Fruit fly (Drosophila melanogaster) whole organism, embryonic: ENCODE results near the gene ova.
A peak's percentile ranks its signal among the peaks of the same experiment; 100 is the strongest.

Experiments
- Adf1 ChIP-seq: fragments of 200-800 bp; sonication (Bioruptor generic); IDR thresholded peaks from 2 replicates; pipeline ENCODE4 v1.3.6; 2022; ENCODE audit warnings: missing biosample characterization, missing genetic modification characterization
- Awh ChIP-seq: fragments of 200-800 bp; sonication (Bioruptor generic); IDR thresholded peaks from 2 replicates; pipeline ENCODE4, ENCODE4 v1.3.6; 2022; ENCODE audit warnings: missing biosample characterization, missing genetic modification characterization
- CG10321 ChIP-seq: fragments of 200-800 bp; sonication (Bioruptor generic); IDR thresholded peaks from 2 replicates; pipeline ENCODE4 v1.3.6; 2022; ENCODE audit warnings: missing biosample characterization, missing genetic modification characterization
- CG12942 ChIP-seq: fragments of 200-800 bp; sonication (Bioruptor generic); optimal IDR thresholded peaks from 3 replicates; lab custom pipeline; 2016; ENCODE audit warnings: missing biosample characterization, missing genetic modification characterization
- CG13624 ChIP-seq: fragments of 200-800 bp; sonication (Bioruptor generic); optimal IDR thresholded peaks from 2 replicates; lab custom pipeline; 2016; ENCODE audit warnings: missing biosample characterization, missing genetic modification characterization
- CG14441 ChIP-seq: fragments of 200-800 bp; sonication (Bioruptor generic); IDR thresholded peaks from 2 replicates; pipeline ENCODE4 v1.3.6; 2022; ENCODE audit warnings: missing biosample characterization, missing genetic modification characterization
- CG14860 ChIP-seq: fragments of 200-800 bp; sonication (Bioruptor generic); IDR thresholded peaks from 3 replicates; pipeline ENCODE4 v1.3.6; 2022; ENCODE audit warnings: missing biosample characterization, missing genetic modification characterization; ENCODE audit not compliant: partially characterized antibody
- CG15479 ChIP-seq: fragments of 200-800 bp; sonication (Bioruptor generic); optimal IDR thresholded peaks from 3 replicates; lab custom pipeline; 2019; ENCODE audit warnings: missing biosample characterization, mild to moderate bottlenecking, missing genetic modification characterization, moderate library complexity
- CG17186 ChIP-seq: fragments of 200-800 bp; sonication (Bioruptor generic); optimal IDR thresholded peaks from 3 replicates; lab custom pipeline; 2017; ENCODE audit warnings: missing biosample characterization, missing genetic modification reagents, missing genetic modification characterization
- CG17359 ChIP-seq: fragments of 200-800 bp; sonication (Bioruptor generic); optimal IDR thresholded peaks from 3 replicates; lab custom pipeline; 2018; ENCODE audit warnings: missing biosample characterization, mild to moderate bottlenecking, missing genetic modification characterization, moderate library complexity
- CG17568 ChIP-seq: fragments of 200-800 bp; sonication (Bioruptor generic); optimal IDR thresholded peaks from 2 replicates; lab custom pipeline; 2018; ENCODE audit warnings: missing biosample characterization, mild to moderate bottlenecking, missing genetic modification characterization, moderate library complexity
- CG32772 ChIP-seq: fragments of 200-800 bp; sonication (Bioruptor generic); IDR thresholded peaks from 2 replicates; pipeline ENCODE4 v1.3.6; 2022; ENCODE audit warnings: missing biosample characterization, missing genetic modification characterization
- CG3281 ChIP-seq: fragments of 200-800 bp; sonication (Bioruptor generic); optimal IDR thresholded peaks from 3 replicates; lab custom pipeline; 2017; ENCODE audit warnings: missing biosample characterization, mild to moderate bottlenecking, missing genetic modification characterization
- CG33213 ChIP-seq: fragments of 200-800 bp; sonication (Bioruptor generic); optimal IDR thresholded peaks from 3 replicates; lab custom pipeline; 2016; ENCODE audit warnings: missing biosample characterization, missing genetic modification characterization
- CG34376 ChIP-seq: fragments of 200-800 bp; sonication (Bioruptor generic); optimal IDR thresholded peaks from 2 replicates; lab custom pipeline; 2018; ENCODE audit warnings: missing biosample characterization, mild to moderate bottlenecking, missing genetic modification characterization
- CG42726 ChIP-seq: fragments of 200-800 bp; sonication (Bioruptor generic); IDR thresholded peaks from 2 replicates; pipeline ENCODE4 v1.3.6; 2022; ENCODE audit warnings: missing biosample characterization, missing genetic modification characterization; ENCODE audit not compliant: partially characterized antibody
- CG4328 ChIP-seq: fragments of 200-800 bp; sonication (Bioruptor generic); optimal IDR thresholded peaks from 3 replicates; lab custom pipeline; 2017; ENCODE audit warnings: missing biosample characterization, missing genetic modification reagents, missing genetic modification characterization
- CG5180 ChIP-seq: fragments of 200-800 bp; sonication (Bioruptor generic); optimal IDR thresholded peaks from 3 replicates; lab custom pipeline; 2017; ENCODE audit warnings: missing biosample characterization, missing genetic modification characterization, mild to moderate bottlenecking, moderate library complexity, missing genetic modification reagents
- CG9817 ChIP-seq: fragments of 200-800 bp; sonication (Bioruptor generic); optimal IDR thresholded peaks from 2 replicates; lab custom pipeline; 2018; ENCODE audit warnings: missing biosample characterization, mild to moderate bottlenecking, missing genetic modification characterization, moderate library complexity
- Dfd ChIP-seq, 2 experiments: fragments of >200 bp; optimal IDR thresholded peaks; 2 replicates each; lab custom pipeline; 2017; ENCODE audit warnings: missing biosample characterization in 2 of 2, missing genetic modification characterization in 2 of 2
- Dip3 ChIP-seq: fragments of 200-800 bp; sonication (Bioruptor generic); optimal IDR thresholded peaks from 3 replicates; lab custom pipeline; 2016; ENCODE audit warnings: missing biosample characterization, missing genetic modification characterization
- Eip74EF ChIP-seq, 2 experiments: fragments of 200-800 bp in 1 of 2; fragments of >200 bp in 1 of 2; sonication (Bioruptor generic) in 1 of 2; optimal IDR thresholded peaks; 2 replicates each; lab custom pipeline; 2017 to 2019; ENCODE audit warnings: missing biosample characterization in 2 of 2, missing genetic modification characterization in 2 of 2, mild to moderate bottlenecking in 1 of 2, moderate library complexity in 1 of 2
- Ets65A ChIP-seq: fragments of 200-800 bp; sonication (Bioruptor generic); peaks from one replicate; lab custom pipeline; 2016; ENCODE audit warnings: missing biosample characterization, missing genetic modification characterization
- HLH54F ChIP-seq: fragments of 200-800 bp; sonication (Bioruptor generic); optimal IDR thresholded peaks from 3 replicates; lab custom pipeline; 2016; ENCODE audit warnings: missing biosample characterization, missing genetic modification characterization
- Hand ChIP-seq: fragments of 200-800 bp; sonication (Bioruptor generic); optimal IDR thresholded peaks from 2 replicates; lab custom pipeline; 2017; ENCODE audit warnings: mild to moderate bottlenecking, missing biosample characterization, missing genetic modification reagents, missing genetic modification characterization
- Hr39 ChIP-seq: fragments of >200 bp; optimal IDR thresholded peaks from 2 replicates; lab custom pipeline; 2017
- Lim3 ChIP-seq: fragments of 200-800 bp; sonication (Bioruptor generic); IDR thresholded peaks from 2 replicates; pipeline ENCODE4 v1.3.6; 2022; ENCODE audit warnings: missing biosample characterization, missing genetic modification characterization
- Max ChIP-seq: fragments of 200-800 bp; sonication (Bioruptor generic); optimal IDR thresholded peaks from 2 replicates; lab custom pipeline; 2016; ENCODE audit warnings: missing biosample characterization, mild to moderate bottlenecking, missing genetic modification characterization
- NC2α ChIP-seq: fragments of 200-800 bp; sonication (Bioruptor generic); optimal IDR thresholded peaks from 2 replicates; lab custom pipeline; 2016; ENCODE audit warnings: missing biosample characterization, missing genetic modification characterization
- NfI ChIP-seq: fragments of 200-800 bp; sonication (Bioruptor generic); optimal IDR thresholded peaks from 3 replicates; lab custom pipeline; 2018; ENCODE audit warnings: missing biosample characterization, mild to moderate bottlenecking, missing genetic modification characterization, moderate library complexity
- Sry-β ChIP-seq: fragments of 200-800 bp; sonication (Bioruptor generic); optimal IDR thresholded peaks from 2 replicates; lab custom pipeline; 2018; ENCODE audit warnings: missing biosample characterization, mild to moderate bottlenecking, missing genetic modification characterization, moderate library complexity
- Xbp1 ChIP-seq: fragments of 200-800 bp; sonication (Bioruptor generic); optimal IDR thresholded peaks from 3 replicates; lab custom pipeline; 2016; ENCODE audit warnings: missing biosample characterization, mild to moderate bottlenecking, missing genetic modification characterization
- croc ChIP-seq: fragments of 200-800 bp; sonication (Bioruptor generic); conservative IDR thresholded peaks from 3 replicates; pipeline ENCODE4 v1.3.6; 2022; ENCODE audit warnings: missing biosample characterization, missing genetic modification characterization
- crp ChIP-seq, 2 experiments: fragments of 200-800 bp; sonication (Bioruptor generic); optimal IDR thresholded peaks; 2 replicates in 1 of 2; 3 replicates in 1 of 2; lab custom pipeline; 2017; ENCODE audit warnings: missing biosample characterization in 2 of 2, missing genetic modification characterization in 2 of 2, mild to moderate bottlenecking in 1 of 2, moderate library complexity in 1 of 2
- cwo ChIP-seq: fragments of 200-800 bp; sonication (Bioruptor generic); optimal IDR thresholded peaks from 3 replicates; lab custom pipeline; 2017; ENCODE audit warnings: missing biosample characterization, missing genetic modification characterization, mild to moderate bottlenecking, moderate library complexity, missing genetic modification reagents
- fd102C ChIP-seq: fragments of 200-800 bp; sonication (Bioruptor generic); optimal IDR thresholded peaks from 2 replicates; lab custom pipeline; 2018; ENCODE audit warnings: missing biosample characterization, mild to moderate bottlenecking, missing genetic modification characterization, moderate library complexity
- fd64A ChIP-seq: fragments of 200-800 bp; sonication (Bioruptor generic); optimal IDR thresholded peaks from 3 replicates; lab custom pipeline; 2018; ENCODE audit warnings: missing biosample characterization, mild to moderate bottlenecking, missing genetic modification characterization
- gcm ChIP-seq: fragments of 200-800 bp; sonication (Bioruptor generic); optimal IDR thresholded peaks from 2 replicates; lab custom pipeline; 2019; ENCODE audit warnings: missing biosample characterization, mild to moderate bottlenecking, missing genetic modification characterization, moderate library complexity
- hth ChIP-seq: fragments of >200 bp; optimal IDR thresholded peaks from 2 replicates; lab custom pipeline; 2017; ENCODE audit warnings: inconsistent platforms
- insv ChIP-seq, 2 experiments: fragments of 200-800 bp; sonication (Bioruptor generic); optimal IDR thresholded peaks; 3 replicates each; lab custom pipeline; 2016 to 2018; ENCODE audit warnings: missing biosample characterization in 2 of 2, missing genetic modification characterization in 2 of 2
- klu ChIP-seq: fragments of 200-800 bp; sonication (Bioruptor generic); IDR thresholded peaks from 2 replicates; pipeline ENCODE4 v1.3.6; 2022; ENCODE audit warnings: missing biosample characterization, missing genetic modification characterization
- maf-S ChIP-seq: fragments of 200-800 bp; sonication (Bioruptor generic); optimal IDR thresholded peaks from 2 replicates; lab custom pipeline; 2016; ENCODE audit warnings: missing biosample characterization, missing genetic modification characterization
- mam ChIP-seq: fragments of 200-800 bp; sonication (Bioruptor generic); optimal IDR thresholded peaks from 3 replicates; lab custom pipeline; 2016; ENCODE audit warnings: missing biosample characterization, missing genetic modification characterization
- nerfin-2 ChIP-seq: fragments of 200-800 bp; sonication (Bioruptor generic); IDR thresholded peaks from 2 replicates; pipeline ENCODE4 v1.3.6; 2022; ENCODE audit warnings: missing biosample characterization, missing genetic modification characterization; ENCODE audit not compliant: partially characterized antibody
- org-1 ChIP-seq: fragments of 200-800 bp; sonication (Bioruptor generic); optimal IDR thresholded peaks from 2 replicates; lab custom pipeline; 2017; ENCODE audit warnings: missing biosample characterization, missing genetic modification characterization
- p53 ChIP-seq: fragments of 200-800 bp; sonication (Bioruptor generic); optimal IDR thresholded peaks from 2 replicates; lab custom pipeline; 2016; ENCODE audit warnings: missing biosample characterization, missing genetic modification characterization
- pb ChIP-seq: fragments of 200-800 bp; sonication (Bioruptor generic); optimal IDR thresholded peaks from 3 replicates; lab custom pipeline; 2016; ENCODE audit warnings: missing biosample characterization, missing genetic modification characterization
- sens ChIP-seq: fragments of 200-800 bp; sonication (Bioruptor generic); peaks from one replicate; lab custom pipeline; 2016; ENCODE audit warnings: missing biosample characterization, missing genetic modification characterization
- stwl ChIP-seq: fragments of 200-800 bp; sonication (Bioruptor generic); optimal IDR thresholded peaks from 3 replicates; lab custom pipeline; 2018; ENCODE audit warnings: missing biosample characterization, mild to moderate bottlenecking, missing genetic modification characterization, moderate library complexity
- toy ChIP-seq: fragments of 200-800 bp; sonication (Bioruptor generic); IDR thresholded peaks from 2 replicates; pipeline ENCODE4 v1.3.6; 2022; ENCODE audit warnings: missing biosample characterization, missing genetic modification characterization

ova gene

DNA sequence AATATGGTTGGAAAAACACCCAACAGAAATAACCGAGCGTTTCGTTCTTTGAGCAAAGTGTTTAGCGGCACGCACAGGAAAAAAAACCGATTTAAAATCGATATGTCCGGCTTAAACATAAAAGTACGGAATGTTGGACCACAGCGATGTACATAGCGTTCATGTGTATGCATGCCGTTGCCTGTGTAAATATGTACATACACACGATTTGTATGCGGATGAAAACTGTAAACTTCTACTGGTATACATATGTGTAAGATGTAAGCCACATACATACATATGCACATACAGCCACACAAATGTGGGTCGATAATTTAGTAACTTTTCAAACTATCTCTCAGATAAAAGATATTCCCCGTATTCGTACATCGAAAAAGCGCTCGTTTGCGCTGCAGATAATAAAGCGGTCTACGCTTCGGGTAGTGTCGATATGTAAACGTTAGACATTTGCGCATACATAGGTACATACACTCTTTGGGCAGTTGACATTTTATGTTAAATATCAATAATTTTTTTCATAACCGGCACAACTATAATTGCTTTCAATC, 18.2 kb upstream of the ova start (continued):
- TF ChIP-seq croc (no peak), fd102C (GFP tag; lab: Kevin White, UChicago) (peak; percentile 46), Hand (no peak), CG33213 (peak; percentile 41), CG17568 (peak; percentile 66), CG5180 (GFP tag; lab: Kevin White, UChicago) (no peak), p53 (GFP tag; lab: Kevin White, UChicago) (peak; percentile 76), insv (GFP tag; optimal IDR thresholded peaks at IDR 0.05; lab: Kevin White, UChicago) (peak in 1 of 2 experiments; percentile 55), NfI (GFP tag; lab: Kevin White, UChicago) (no peak)

DNA sequence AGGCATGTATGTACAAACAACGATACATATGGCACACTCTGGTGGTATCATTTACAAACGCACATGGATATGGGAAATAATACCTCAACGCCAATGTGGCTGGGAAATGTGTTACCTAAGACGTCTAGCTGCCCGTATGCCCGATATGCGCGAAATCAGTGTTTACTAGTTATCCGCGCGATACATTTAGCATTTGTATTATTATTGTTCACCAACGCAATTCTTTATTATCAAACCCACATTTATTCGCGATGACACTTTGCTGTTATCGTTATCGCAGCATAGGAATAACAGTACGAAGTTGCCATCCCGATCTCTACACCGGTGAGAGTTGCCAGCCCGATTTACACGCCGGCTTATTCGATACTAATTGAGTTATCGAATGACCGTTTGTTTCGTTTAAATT, 15.3 kb upstream of the ova start, which contains the start of gene chico:
Gene chico, minus strand, starts transcription at position 294 of the 406 bp plus-strand sequence.
- no peak for TF ChIP-seq NC2α (GFP tag; lab: Kevin White, UChicago)
- TF ChIP-seq CG14441, result no peak
- no peak for TF ChIP-seq Lim3 (GFP tag; lab: Robert Waterston, UW)
- TF ChIP-seq mam, result no peak
- TF ChIP-seq hth (lab: Kevin White, UChicago), result no peak
- no peak for TF ChIP-seq Ets65A (GFP tag; lab: Kevin White, UChicago)
- no peak for TF ChIP-seq CG17568
- no peak for TF ChIP-seq CG32772 (GFP tag; lab: Robert Waterston, UW)
- TF ChIP-seq CG13624 (GFP tag; lab: Kevin White, UChicago), result peak; percentile 68
- no peak for TF ChIP-seq toy
- no peak for TF ChIP-seq sens (GFP tag; lab: Kevin White, UChicago)
- peak; percentile 97 for TF ChIP-seq stwl
- no peak for TF ChIP-seq maf-S (GFP tag; lab: Kevin White, UChicago)
- TF ChIP-seq Hr39 (lab: Kevin White, UChicago), result no peak
- TF ChIP-seq crp (GFP tag; optimal IDR thresholded peaks at IDR 0.05; lab: Kevin White, UChicago), result no peak
- no peak for TF ChIP-seq Sry-β (GFP tag; lab: Kevin White, UChicago)
- TF ChIP-seq klu (GFP tag; lab: Robert Waterston, UW), result no peak
- no peak for TF ChIP-seq Dfd (GFP tag; optimal IDR thresholded peaks at IDR 0.05; lab: Kevin White, UChicago)
- no peak for TF ChIP-seq gcm
- TF ChIP-seq Max, result peak; percentile 23
- TF ChIP-seq HLH54F, result no peak
- TF ChIP-seq CG15479, result no peak
- no peak for TF ChIP-seq Adf1 (GFP tag; lab: Robert Waterston, UW)
- peak; percentile 63 for TF ChIP-seq CG34376 (GFP tag; lab: Kevin White, UChicago)
- no peak for TF ChIP-seq Awh
- no peak for TF ChIP-seq CG17359 (tag; lab: Kevin White, UChicago)
- TF ChIP-seq cwo (GFP tag; lab: Kevin White, UChicago), result no peak
- TF ChIP-seq CG10321 (GFP tag; lab: Robert Waterston, UW), result no peak
- no peak for TF ChIP-seq Dip3 (GFP tag; lab: Kevin White, UChicago)
- no peak for TF ChIP-seq org-1 (GFP tag; lab: Kevin White, UChicago)
- TF ChIP-seq Xbp1 (GFP tag; lab: Kevin White, UChicago), result no peak
- no peak for TF ChIP-seq CG4328 (GFP tag; lab: Kevin White, UChicago)
- TF ChIP-seq CG14860, result peak; percentile 68
- TF ChIP-seq CG3281 (GFP tag; lab: Kevin White, UChicago), result no peak
- TF ChIP-seq Eip74EF (GFP tag; optimal IDR thresholded peaks at IDR 0.05; lab: Kevin White, UChicago), result no peak
- TF ChIP-seq CG9817 (tag; lab: Kevin White, UChicago), result no peak
- TF ChIP-seq CG42726, result peak; percentile 35; the same call in 1 of the 2 replicates
- peak; percentile 17 for TF ChIP-seq CG17186 (GFP tag; lab: Kevin White, UChicago)
- TF ChIP-seq CG12942 (GFP tag; lab: Kevin White, UChicago), result no peak
- TF ChIP-seq nerfin-2, result peak; percentile 58; the same call in 1 of the 2 replicates
- TF ChIP-seq fd64A (GFP tag; lab: Kevin White, UChicago), result no peak
- TF ChIP-seq pb (GFP tag; lab: Kevin White, UChicago), result no peak
